Worm (Caenorhabditis elegans) whole organism, L4 larva: ENCODE data around the gene Y59E9AL.36.

Experiments used
- aly-2 ChIP-seq: sonication (generic microtip); optimal IDR thresholded peaks from 2 replicates; lab custom pipeline; 2018; ENCODE audit warnings: missing biosample characterization, missing genetic modification characterization
- cey-2 ChIP-seq: sonication (generic microtip); optimal IDR thresholded peaks from 3 replicates; lab custom pipeline; 2017; ENCODE audit warnings: missing genetic modification characterization, mild to moderate bottlenecking, missing compliant biosample characterization, antibody characterized with exemption, borderline replicate concordance; ENCODE audit not compliant: insufficient read depth
- gei-8 ChIP-seq: fragments of 200-800 bp; sonication (Bioruptor generic); optimal IDR thresholded peaks from 2 replicates; lab custom pipeline; 2018; ENCODE audit warnings: mild to moderate bottlenecking, missing genetic modification characterization, missing compliant biosample characterization
- lin-13 ChIP-seq: fragments of 150-350 bp; optimal IDR thresholded peaks from 2 replicates; lab custom pipeline; 2014; ENCODE audit warnings: missing biosample characterization, missing genetic modification reagents, missing genetic modification characterization
- madf-5 ChIP-seq, 2 experiments: fragments of 200-800 bp; sonication (Bioruptor generic); IDR thresholded peaks; 2 replicates each; pipeline ENCODE4 v1.3.6; 2022; ENCODE audit warnings: missing compliant biosample characterization in 2 of 2, missing genetic modification characterization in 2 of 2
- nhr-10 ChIP-seq: fragments of 150-350 bp; optimal IDR thresholded peaks from 2 replicates; lab custom pipeline; 2014; ENCODE audit warnings: missing biosample characterization, missing genetic modification characterization
- nhr-25 ChIP-seq: sonication (generic microtip); optimal IDR thresholded peaks from 2 replicates; lab custom pipeline; 2017; ENCODE audit warnings: missing genetic modification characterization, mild to moderate bottlenecking, missing compliant biosample characterization, antibody characterized with exemption, moderate library complexity, borderline replicate concordance; ENCODE audit not compliant: insufficient read depth
- pha-4 ChIP-seq, 2 experiments: fragments of 150-350 bp in 1 of 2; fragments of 200-800 bp in 1 of 2; sonication (Bioruptor generic) in 1 of 2; IDR thresholded peaks in 1 of 2; optimal IDR thresholded peaks in 1 of 2; 2 replicates each; pipeline versions ENCODE4 v1.3.6 to Lab custom; 2014 to 2022; ENCODE audit warnings: missing genetic modification characterization in 2 of 2, missing genetic modification reagents in 2 of 2, missing biosample characterization in 1 of 2, missing compliant biosample characterization in 1 of 2
- set-16 ChIP-seq: fragments of 200-800 bp; sonication (Bioruptor generic); IDR thresholded peaks from 2 replicates; pipeline ENCODE4 v1.3.6; 2022; ENCODE audit warnings: missing genetic modification reagents, missing genetic modification characterization, missing compliant biosample characterization

ce11 chrIV:5224238-5224637, 15.0 kb upstream of the Y59E9AL.36 start, which contains the start of gene Y59E9AL.8:
- TF ChIP-seq lin-13 (GFP tag; lab: Kevin White, UChicago) (no peak), aly-2 (tag; lab: Kevin White, UChicago) (no peak), madf-5 (GFP tag; IDR thresholded peaks at IDR 0.05; lab: Robert Waterston, UW) (no peak), cey-2 (tag; lab: Kevin White, UChicago) (no peak), set-16 (GFP tag; lab: Robert Waterston, UW) (no peak), nhr-25 (tag; lab: Kevin White, UChicago) (no peak), pha-4 (GFP tag; IDR thresholded peaks at IDR 0.05; lab: Robert Waterston, UW) (no peak), pha-4 (tag; optimal IDR thresholded peaks at IDR 0.05; lab: Kevin White, UChicago) (no peak), gei-8 (GFP tag; lab: Kevin White, UChicago) (no peak), nhr-10 (no peak)
